Fruit fly (Drosophila melanogaster) whole organism, embryonic: ENCODE measurements around the gene Ppcs.

Experiments
- Abd-B ChIP-seq: fragments of 200-800 bp; sonication (Bioruptor generic); optimal IDR thresholded peaks from 2 replicates; lab custom pipeline; 2018; ENCODE audit warnings: missing biosample characterization, mild to moderate bottlenecking, missing genetic modification characterization, moderate library complexity
- BtbVII ChIP-seq: fragments of 200-800 bp; sonication (Bioruptor generic); optimal IDR thresholded peaks from 3 replicates; lab custom pipeline; 2017; ENCODE audit warnings: missing biosample characterization, mild to moderate bottlenecking, missing genetic modification characterization
- CG10274 ChIP-seq: fragments of 200-800 bp; sonication (Bioruptor generic); optimal IDR thresholded peaks from 3 replicates; lab custom pipeline; 2017; ENCODE audit warnings: missing biosample characterization, mild to moderate bottlenecking, missing genetic modification characterization
- CG11695 ChIP-seq: fragments of 200-800 bp; sonication (Bioruptor generic); IDR thresholded peaks from 3 replicates; pipeline ENCODE4 v1.3.6; 2022; ENCODE audit warnings: missing biosample characterization, missing genetic modification characterization
- CG13123 ChIP-seq: fragments of 200-800 bp; sonication (Bioruptor generic); optimal IDR thresholded peaks from 2 replicates; lab custom pipeline; 2016; ENCODE audit warnings: missing biosample characterization, missing genetic modification characterization
- CG14965 ChIP-seq: fragments of 200-800 bp; sonication (Bioruptor generic); optimal IDR thresholded peaks from 2 replicates; lab custom pipeline; 2016; ENCODE audit warnings: missing biosample characterization, missing genetic modification characterization, borderline replicate concordance
- CG15073 ChIP-seq: fragments of 200-800 bp; sonication (Bioruptor generic); optimal IDR thresholded peaks from 2 replicates; lab custom pipeline; 2016; ENCODE audit warnings: missing biosample characterization, missing genetic modification characterization
- CG17361 ChIP-seq: fragments of 200-800 bp; sonication (Bioruptor generic); IDR thresholded peaks from 3 replicates; pipeline ENCODE4 v1.3.6; 2022; ENCODE audit warnings: missing biosample characterization, missing genetic modification characterization
- CG2129 ChIP-seq: fragments of 200-800 bp; sonication (Bioruptor generic); IDR thresholded peaks from 2 replicates; pipeline ENCODE4 v1.3.6; 2022; ENCODE audit warnings: missing biosample characterization, missing genetic modification characterization; ENCODE audit not compliant: partially characterized antibody
- CG2199 ChIP-seq: fragments of 200-800 bp; sonication (Bioruptor generic); IDR thresholded peaks from 3 replicates; pipeline ENCODE4 v1.3.6; 2022; ENCODE audit warnings: missing biosample characterization, missing genetic modification characterization
- CG2875 ChIP-seq: fragments of 200-800 bp; sonication (Bioruptor generic); optimal IDR thresholded peaks from 2 replicates; lab custom pipeline; 2017; ENCODE audit warnings: missing biosample characterization, mild to moderate bottlenecking, missing genetic modification characterization, missing genetic modification reagents
- CG34224 ChIP-seq: fragments of 200-800 bp; sonication (Bioruptor generic); IDR thresholded peaks from 3 replicates; pipeline ENCODE4 v1.3.6; 2022; ENCODE audit warnings: missing biosample characterization, missing genetic modification characterization; ENCODE audit not compliant: partially characterized antibody
- CG4360 ChIP-seq: fragments of 200-800 bp; sonication (Bioruptor generic); IDR thresholded peaks from 2 replicates; pipeline ENCODE4 v1.3.6; 2022; ENCODE audit warnings: missing biosample characterization, missing genetic modification characterization
- CG4424 ChIP-seq: fragments of 200-800 bp; sonication (Bioruptor generic); optimal IDR thresholded peaks from 3 replicates; lab custom pipeline; 2016; ENCODE audit warnings: missing biosample characterization, missing genetic modification characterization
- CG8478 ChIP-seq: fragments of >200 bp; optimal IDR thresholded peaks from 2 replicates; lab custom pipeline; 2018
- CG9727 ChIP-seq: fragments of 200-800 bp; sonication (Bioruptor generic); optimal IDR thresholded peaks from 3 replicates; lab custom pipeline; 2017; ENCODE audit warnings: missing biosample characterization, mild to moderate bottlenecking, missing genetic modification characterization
- Dek ChIP-seq: fragments of 200-800 bp; sonication (Bioruptor generic); optimal IDR thresholded peaks from 3 replicates; lab custom pipeline; 2019; ENCODE audit warnings: missing biosample characterization, mild to moderate bottlenecking, missing genetic modification characterization, moderate library complexity
- Dref ChIP-seq: fragments of 200-800 bp; sonication (Bioruptor generic); IDR thresholded peaks from 2 replicates; pipeline ENCODE4 v1.3.6; 2022; ENCODE audit warnings: missing biosample characterization, missing genetic modification characterization
- E2f1 ChIP-seq: fragments of 200-800 bp; sonication (Bioruptor generic); IDR thresholded peaks from 2 replicates; pipeline ENCODE4 v1.3.6; 2022; ENCODE audit warnings: missing biosample characterization, missing genetic modification characterization
- ERR ChIP-seq: fragments of 200-800 bp; sonication (Bioruptor generic); optimal IDR thresholded peaks from 2 replicates; lab custom pipeline; 2016; ENCODE audit warnings: missing biosample characterization, missing genetic modification characterization
- Gsc ChIP-seq: fragments of 200-800 bp; sonication (Bioruptor generic); IDR thresholded peaks from 2 replicates; pipeline ENCODE4 v1.3.6; 2022; ENCODE audit warnings: missing biosample characterization, missing genetic modification characterization
- Hey ChIP-seq: fragments of 200-800 bp; sonication (Bioruptor generic); optimal IDR thresholded peaks from 3 replicates; lab custom pipeline; 2018; ENCODE audit warnings: missing biosample characterization, mild to moderate bottlenecking, missing genetic modification characterization
- Jarid2 ChIP-seq: fragments of 200-800 bp; sonication (Bioruptor generic); optimal IDR thresholded peaks from 3 replicates; lab custom pipeline; 2017; ENCODE audit warnings: mild to moderate bottlenecking, missing biosample characterization, missing genetic modification reagents, missing genetic modification characterization
- MBD-R2 ChIP-seq: fragments of 200-800 bp; sonication (Bioruptor generic); IDR thresholded peaks from 2 replicates; pipeline ENCODE4 v1.3.6; 2022; ENCODE audit warnings: missing biosample characterization, missing genetic modification characterization
- Med ChIP-seq: fragments of 200-800 bp; sonication (Bioruptor generic); peaks from one replicate; lab custom pipeline; 2016; ENCODE audit warnings: missing biosample characterization, missing genetic modification characterization, mild to moderate bottlenecking, inconsistent platforms, moderate library complexity
- Neu2 ChIP-seq: fragments of 200-800 bp; sonication (Bioruptor generic); optimal IDR thresholded peaks from 3 replicates; lab custom pipeline; 2016; ENCODE audit warnings: missing biosample characterization, missing genetic modification characterization, borderline replicate concordance
- Optix ChIP-seq: fragments of 200-800 bp; sonication (Bioruptor generic); IDR thresholded peaks from 3 replicates; pipeline ENCODE4 v1.3.6; 2022; ENCODE audit warnings: missing biosample characterization, missing genetic modification characterization
- Spps ChIP-seq: fragments of 200-800 bp; sonication (Bioruptor generic); optimal IDR thresholded peaks from 2 replicates; lab custom pipeline; 2018; ENCODE audit warnings: missing biosample characterization, mild to moderate bottlenecking, missing genetic modification characterization
- Tbp ChIP-seq: fragments of >200 bp; optimal IDR thresholded peaks from 2 replicates; lab custom pipeline; 2018; ENCODE audit warnings: missing biosample characterization, missing genetic modification characterization
- ab ChIP-seq: fragments of 200-800 bp; sonication (Bioruptor generic); optimal IDR thresholded peaks from 2 replicates; lab custom pipeline; 2016; ENCODE audit warnings: missing biosample characterization, missing genetic modification characterization
- al ChIP-seq: fragments of 200-800 bp; sonication (Bioruptor generic); IDR thresholded peaks from 2 replicates; pipeline ENCODE4 v1.3.6; 2022; ENCODE audit warnings: missing biosample characterization, missing genetic modification characterization
- cato ChIP-seq: fragments of 200-800 bp; sonication (Bioruptor generic); optimal IDR thresholded peaks from 2 replicates; lab custom pipeline; 2016; ENCODE audit warnings: missing biosample characterization, missing genetic modification characterization, borderline replicate concordance
- chif ChIP-seq, 2 experiments: fragments of 200-800 bp; sonication (Bioruptor generic); optimal IDR thresholded peaks; 3 replicates each; lab custom pipeline; 2016; ENCODE audit warnings: missing biosample characterization in 2 of 2, missing genetic modification characterization in 2 of 2
- dati ChIP-seq: fragments of 200-800 bp; sonication (Bioruptor generic); IDR thresholded peaks from 2 replicates; pipeline ENCODE4 v1.3.6; 2022; ENCODE audit warnings: missing biosample characterization, missing genetic modification characterization
- disco-r ChIP-seq: fragments of 200-800 bp; sonication (Bioruptor generic); optimal IDR thresholded peaks from 2 replicates; lab custom pipeline; 2016; ENCODE audit warnings: missing biosample characterization, missing genetic modification characterization
- dmrt11E ChIP-seq: fragments of 200-800 bp; sonication (Bioruptor generic); optimal IDR thresholded peaks from 3 replicates; lab custom pipeline; 2018; ENCODE audit warnings: missing biosample characterization, mild to moderate bottlenecking, missing genetic modification characterization, moderate library complexity
- exex ChIP-seq: fragments of 200-800 bp; sonication (Bioruptor generic); optimal IDR thresholded peaks from 4 replicates; lab custom pipeline; 2018; ENCODE audit warnings: missing biosample characterization, mild to moderate bottlenecking, missing genetic modification characterization, moderate library complexity
- gfzf ChIP-seq: fragments of 200-800 bp; sonication (Bioruptor generic); optimal IDR thresholded peaks from 2 replicates; lab custom pipeline; 2016; ENCODE audit warnings: missing biosample characterization, mild to moderate bottlenecking, missing genetic modification characterization, moderate library complexity
- hth ChIP-seq: fragments of >200 bp; optimal IDR thresholded peaks from 2 replicates; lab custom pipeline; 2017; ENCODE audit warnings: inconsistent platforms
- jumu ChIP-seq: fragments of 200-800 bp; sonication (Bioruptor generic); optimal IDR thresholded peaks from 3 replicates; lab custom pipeline; 2016; ENCODE audit warnings: missing biosample characterization, missing genetic modification characterization
- lilli ChIP-seq: fragments of 200-800 bp; sonication (Bioruptor generic); optimal IDR thresholded peaks from 3 replicates; lab custom pipeline; 2016; ENCODE audit warnings: missing biosample characterization, missing genetic modification characterization
- lov ChIP-seq, 2 experiments: fragments of 200-800 bp in 1 of 2; fragments of >200 bp in 1 of 2; sonication (Bioruptor generic) in 1 of 2; IDR thresholded peaks in 1 of 2; optimal IDR thresholded peaks in 1 of 2; 2 replicates in 1 of 2; 3 replicates in 1 of 2; pipeline versions ENCODE4 v1.3.6 to Lab custom; 2017 to 2022; ENCODE audit warnings: missing biosample characterization in 1 of 2, missing genetic modification characterization in 1 of 2
- nmo ChIP-seq: fragments of 200-800 bp; sonication (Bioruptor generic); optimal IDR thresholded peaks from 2 replicates; lab custom pipeline; 2018; ENCODE audit warnings: missing biosample characterization, mild to moderate bottlenecking, missing genetic modification characterization, moderate library complexity
- pum ChIP-seq: fragments of 200-800 bp; sonication (Bioruptor generic); optimal IDR thresholded peaks from 2 replicates; lab custom pipeline; 2016; ENCODE audit warnings: missing biosample characterization, missing genetic modification characterization
- pzg ChIP-seq: fragments of 200-800 bp; sonication (Bioruptor generic); optimal IDR thresholded peaks from 3 replicates; lab custom pipeline; 2018; ENCODE audit warnings: missing biosample characterization, mild to moderate bottlenecking, missing genetic modification characterization, moderate library complexity
- run ChIP-seq: fragments of 200-800 bp; sonication (Bioruptor generic); optimal IDR thresholded peaks from 3 replicates; lab custom pipeline; 2018; ENCODE audit warnings: missing biosample characterization, mild to moderate bottlenecking, missing genetic modification characterization
- tio ChIP-seq: fragments of 200-800 bp; sonication (Bioruptor generic); optimal IDR thresholded peaks from 2 replicates; lab custom pipeline; 2017; ENCODE audit warnings: missing biosample characterization, missing genetic modification characterization, inconsistent platforms
- vnd ChIP-seq: fragments of 200-800 bp; sonication (Bioruptor generic); IDR thresholded peaks from 3 replicates; pipeline ENCODE4 v1.3.6; 2022; ENCODE audit warnings: missing biosample characterization, missing genetic modification characterization; ENCODE audit not compliant: partially characterized antibody
- vvl ChIP-seq: fragments of 200-800 bp; sonication (Bioruptor generic); IDR thresholded peaks from 2 replicates; pipeline ENCODE4 v1.3.6; 2022; ENCODE audit warnings: missing biosample characterization, missing genetic modification characterization
- wor ChIP-seq: fragments of 200-800 bp; sonication (Bioruptor generic); IDR thresholded peaks from 2 replicates; pipeline ENCODE4 v1.3.6; 2022; ENCODE audit warnings: missing biosample characterization, missing genetic modification characterization

Ppcs gene

DNA sequence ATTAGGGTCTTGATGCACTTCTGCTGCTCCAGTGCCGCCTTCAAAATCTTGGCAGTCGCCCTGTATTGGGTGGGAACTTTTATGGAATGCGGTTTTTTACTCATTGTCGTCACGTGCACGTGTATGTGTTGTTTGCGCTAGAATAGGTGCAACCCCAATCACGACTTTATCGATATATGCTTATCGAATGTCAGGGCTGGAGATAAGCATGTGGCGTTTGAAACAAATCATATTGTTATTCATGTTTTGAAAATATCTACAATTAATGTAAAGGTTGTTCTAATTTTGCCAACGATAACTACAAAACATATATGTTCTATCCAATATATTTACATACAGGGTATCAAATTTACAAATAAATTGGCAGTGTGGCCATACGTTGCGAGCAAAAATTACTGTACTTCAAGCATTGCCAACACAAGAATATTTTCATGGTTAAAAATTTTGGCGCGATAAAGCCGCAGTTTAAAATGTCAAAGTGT is 14.5 kb upstream of the Ppcs start, which contains the start of the genes CG42359 and Nsun5 (continued):
- peak; percentile 99 for TF ChIP-seq Med (GFP tag; lab: Kevin White, UChicago)
- peak; percentile 92 for TF ChIP-seq CG17361 (GFP tag; lab: Robert Waterston, UW)
- TF ChIP-seq nmo: peak; percentile 92
- TF ChIP-seq CG13123 (GFP tag; lab: Kevin White, UChicago): peak; percentile 83
- peak; percentile 33 for TF ChIP-seq Jarid2 (GFP tag; lab: Kevin White, UChicago)
- peak; percentile 91 for TF ChIP-seq CG9727
- no peak for TF ChIP-seq hth (lab: Kevin White, UChicago)
- peak; percentile 92 for TF ChIP-seq jumu (GFP tag; lab: Kevin White, UChicago)
- TF ChIP-seq CG2129 (GFP tag; lab: Robert Waterston, UW): peak; percentile 90
- TF ChIP-seq CG14965 (GFP tag; lab: Kevin White, UChicago): peak; percentile 65
- TF ChIP-seq Spps (tag; lab: Kevin White, UChicago): peak; percentile 85
- peak; percentile 76 for TF ChIP-seq disco-r (GFP tag; lab: Kevin White, UChicago)
- TF ChIP-seq chif (GFP tag; optimal IDR thresholded peaks at IDR 0.05; lab: Kevin White, UChicago): peak; percentile 83 to 90
- TF ChIP-seq lilli (GFP tag; lab: Kevin White, UChicago): peak; percentile 96
- TF ChIP-seq MBD-R2 (GFP tag; lab: Robert Waterston, UW): peak; percentile 87
- TF ChIP-seq vnd (GFP tag; lab: Robert Waterston, UW): peak; percentile 85
- no peak for TF ChIP-seq Tbp (GFP tag; lab: Kevin White, UChicago)
- TF ChIP-seq pzg (GFP tag; lab: Kevin White, UChicago): peak; percentile 95
- peak; percentile 57; the same call in 1 of the 2 replicates for TF ChIP-seq CG4360 (GFP tag; lab: Robert Waterston, UW)
- TF ChIP-seq CG4424 (GFP tag; lab: Kevin White, UChicago): peak; percentile 90
- TF ChIP-seq Optix (GFP tag; lab: Robert Waterston, UW): peak; percentile 78
- TF ChIP-seq CG34224 (GFP tag; lab: Robert Waterston, UW): peak; percentile 93
- TF ChIP-seq exex (tag; lab: Kevin White, UChicago): peak; percentile 73
- peak; percentile 85 for TF ChIP-seq Dref (GFP tag; lab: Robert Waterston, UW)
- peak; percentile 76 for TF ChIP-seq run (tag; lab: Kevin White, UChicago)
- TF ChIP-seq ERR (GFP tag; lab: Kevin White, UChicago): peak; percentile 89
- peak; percentile 76 for TF ChIP-seq tio (GFP tag; lab: Kevin White, UChicago)
- TF ChIP-seq CG15073 (GFP tag; lab: Kevin White, UChicago): peak; percentile 10
- peak; percentile 72 for TF ChIP-seq Hey (tag; lab: Kevin White, UChicago)
- peak; percentile 83 for TF ChIP-seq CG11695
- peak; percentile 96 for TF ChIP-seq vvl (GFP tag; lab: Robert Waterston, UW)
- TF ChIP-seq al (GFP tag; lab: Robert Waterston, UW): peak; percentile 87
- peak; percentile 87 for TF ChIP-seq cato (GFP tag; lab: Kevin White, UChicago)
- peak; percentile 36 for TF ChIP-seq ab (GFP tag; lab: Kevin White, UChicago)
- peak; percentile 90 for TF ChIP-seq pum (GFP tag; lab: Kevin White, UChicago)
- peak; percentile 81; the same call in 2 of the 3 replicates for TF ChIP-seq CG2199 (GFP tag; lab: Robert Waterston, UW)
- TF ChIP-seq dati: peak; percentile 73
- peak; percentile 86 for TF ChIP-seq E2f1 (GFP tag; lab: Robert Waterston, UW)
- TF ChIP-seq wor (GFP tag; lab: Robert Waterston, UW): peak; percentile 65
- peak; percentile 83 for TF ChIP-seq Dek (tag; lab: Kevin White, UChicago)
- peak; percentile 90 for TF ChIP-seq Abd-B (GFP tag; lab: Kevin White, UChicago)
- peak; percentile 79 for TF ChIP-seq BtbVII (GFP tag; lab: Kevin White, UChicago)
- TF ChIP-seq CG10274 (GFP tag; lab: Kevin White, UChicago): peak; percentile 63
- TF ChIP-seq lov (optimal IDR thresholded peaks at IDR 0.05; lab: Kevin White, UChicago): no peak
- peak; percentile 85; the same call in 2 of the 3 replicates for TF ChIP-seq lov (GFP tag; IDR thresholded peaks at IDR 0.05; lab: Robert Waterston, UW)
- no peak for TF ChIP-seq CG8478
- TF ChIP-seq dmrt11E (tag; lab: Kevin White, UChicago): peak; percentile 87
- TF ChIP-seq gfzf (GFP tag; lab: Kevin White, UChicago): peak; percentile 88
- peak; percentile 70 for TF ChIP-seq Neu2 (GFP tag; lab: Kevin White, UChicago)
- peak; percentile 46 for TF ChIP-seq CG2875 (GFP tag; lab: Kevin White, UChicago)
- TF ChIP-seq Gsc: no peak; the same call in 1 of the 2 replicates
